Worm (Caenorhabditis elegans) whole organism, midembryonic: ENCODE data around the gene cic-1.

Experiments
- T22C8.4 ChIP-seq: fragments of 200-800 bp; sonication (Bioruptor generic); IDR thresholded peaks from 2 replicates; pipeline ENCODE4 v1.3.6; 2022; ENCODE audit warnings: missing genetic modification characterization, missing compliant biosample characterization
- flt-1 ChIP-seq: fragments of 200-800 bp; sonication (Bioruptor generic); IDR thresholded peaks from 2 replicates; pipeline ENCODE4 v1.3.6; 2022; ENCODE audit warnings: missing genetic modification characterization, missing compliant biosample characterization
- ztf-29 ChIP-seq: fragments of 200-800 bp; sonication (Bioruptor generic); IDR thresholded peaks from 2 replicates; pipeline ENCODE4 v1.3.6; 2022; ENCODE audit warnings: missing genetic modification reagents, missing genetic modification characterization, missing compliant biosample characterization

- TF ChIP-seq flt-1 (GFP tag; lab: Robert Waterston, UW) (no peak), ztf-29 (no peak), T22C8.4 (GFP tag; lab: Robert Waterston, UW) (no peak)
Measured at ce11 chrIII:2371864-2372263, 29.2 kb downstream of the cic-1 start, which contains the start of gene H04J21.1.
